Worm (Caenorhabditis elegans) whole organism, mixed stage, embryonic: ENCODE data around the gene R144.13.

Experiments used
- cnd-1 ChIP-seq: fragments of 200-800 bp; sonication (Bioruptor generic); optimal IDR thresholded peaks from 2 replicates; lab custom pipeline; 2018; ENCODE audit warnings: mild to moderate bottlenecking, missing genetic modification characterization, missing compliant biosample characterization
- elt-3 ChIP-seq: fragments of 150-350 bp; optimal IDR thresholded peaks from 2 replicates; lab custom pipeline; 2014; ENCODE audit warnings: missing biosample characterization, missing genetic modification characterization
- flh-1 ChIP-seq: fragments of 200-800 bp; sonication (Bioruptor generic); optimal IDR thresholded peaks from 2 replicates; lab custom pipeline; 2018; ENCODE audit warnings: mild to moderate bottlenecking, missing genetic modification characterization, moderate library complexity, missing compliant biosample characterization
- lin-32 ChIP-seq: fragments of 200-800 bp; sonication (Bioruptor generic); optimal IDR thresholded peaks from 2 replicates; lab custom pipeline; 2018; ENCODE audit warnings: mild to moderate bottlenecking, missing genetic modification characterization, missing compliant biosample characterization
- nhr-28 ChIP-seq: fragments of 150-350 bp; optimal IDR thresholded peaks from 2 replicates; lab custom pipeline; 2014; ENCODE audit warnings: missing biosample characterization, missing genetic modification characterization
- nhr-76 ChIP-seq: sonication (generic microtip); optimal IDR thresholded peaks from 2 replicates; lab custom pipeline; 2017; ENCODE audit warnings: missing biosample characterization, missing genetic modification characterization
- pha-4 ChIP-seq: fragments of 150-350 bp; optimal IDR thresholded peaks from 2 replicates; lab custom pipeline; 2018; ENCODE audit warnings: missing biosample characterization, missing genetic modification reagents, missing genetic modification characterization
- ztf-11 ChIP-seq: fragments of 150-350 bp; optimal IDR thresholded peaks from 2 replicates; lab custom pipeline; 2014; ENCODE audit warnings: missing biosample characterization, missing genetic modification characterization

ce11 chrIII:5042112-5042511 lies 19.0 kb downstream of the R144.13 start, which contains the start of gene nlp-43:
- no peak for TF ChIP-seq nhr-76 (tag; lab: Kevin White, UChicago)
- no peak for TF ChIP-seq nhr-28 (tag; lab: Kevin White, UChicago)
- TF ChIP-seq flh-1 (GFP tag; lab: Kevin White, UChicago), result no peak
- no peak for TF ChIP-seq lin-32 (GFP tag; lab: Kevin White, UChicago)
- TF ChIP-seq elt-3 (tag; lab: Kevin White, UChicago), result no peak
- TF ChIP-seq pha-4 (tag; lab: Kevin White, UChicago), result no peak
- no peak for TF ChIP-seq ztf-11 (tag; lab: Kevin White, UChicago)
- TF ChIP-seq cnd-1 (tag; lab: Kevin White, UChicago), result no peak
